Fruit fly (Drosophila melanogaster) S2 (cell line): ENCODE measurements around the gene CG6470.

Source experiments
- CG8478 ChIP-seq: fragments of >200 bp; optimal IDR thresholded peaks from 2 replicates; lab custom pipeline; 2018
- CTCF ChIP-seq, 2 experiments: fragments of >200 bp; optimal IDR thresholded peaks; 2 replicates each; lab custom pipeline; 2018

Gene CG6470

dm6 chrX:18506639-18507528, 7.8 kb downstream of the CG6470 start:
- no peak for TF ChIP-seq CTCF (optimal IDR thresholded peaks at IDR 0.05; lab: Kevin White, UChicago)

dm6 chrX:18504948-18505597, 9.6 kb downstream of the CG6470 start, which contains the start of gene Wnt5:
TSS of gene Wnt5 (minus strand) at chrX:18505405.
- TF ChIP-seq CG8478 (lab: Kevin White, UChicago) (no peak), CTCF (optimal IDR thresholded peaks at IDR 0.05; lab: Kevin White, UChicago) (no peak)

- TF ChIP-seq CG8478 (lab: Kevin White, UChicago) = no peak
- TF ChIP-seq CTCF (optimal IDR thresholded peaks at IDR 0.05; lab: Kevin White, UChicago) = no peak
These were observed 14.9 kb downstream of the CG6470 start, which contains the start of the genes Pgant7 and Xrcc2 for dm6 chrX:18499679-18500187. TSS of gene Pgant7 (minus strand) at chrX:18499986. TSS of gene Xrcc2 (plus strand) at chrX:18500127.

- TF ChIP-seq CG8478 (lab: Kevin White, UChicago) (no peak), CTCF (optimal IDR thresholded peaks at IDR 0.05; lab: Kevin White, UChicago) (no peak)
These were observed 20.4 kb downstream of the CG6470 start, which contains the start of gene CG15043 for dm6 chrX:18494165-18494740. TSS of gene CG15043 (minus strand) at chrX:18494168.

- TF ChIP-seq CG8478 (lab: Kevin White, UChicago) (no peak), CTCF (optimal IDR thresholded peaks at IDR 0.05; lab: Kevin White, UChicago) (no peak)
These were observed 22.7 kb downstream of the CG6470 start, which contains the start of gene CG15044 for dm6 chrX:18491941-18492340. TSS of gene CG15044 (minus strand) at chrX:18492006.

- TF ChIP-seq CTCF (optimal IDR thresholded peaks at IDR 0.05; lab: Kevin White, UChicago) (no peak), CG8478 (lab: Kevin White, UChicago) (no peak)
These were observed 25.2 kb downstream of the CG6470 start, which contains the start of gene CG15046 for dm6 chrX:18489509-18489908. TSS of gene CG15046 (minus strand) at chrX:18489620.

- TF ChIP-seq CTCF (optimal IDR thresholded peaks at IDR 0.05; lab: Kevin White, UChicago) = no peak
- TF ChIP-seq CG8478 (lab: Kevin White, UChicago) = no peak
These were observed 28.2 kb downstream of the CG6470 start, which contains the start of gene psh for dm6 chrX:18486356-18487059. TSS of gene psh (minus strand) at chrX:18486921.

- TF ChIP-seq CTCF (optimal IDR thresholded peaks at IDR 0.05; lab: Kevin White, UChicago) = no peak
- TF ChIP-seq CG8478 (lab: Kevin White, UChicago) = no peak
These were observed 31.1 kb downstream of the CG6470 start, which contains the start of gene Hayan for dm6 chrX:18483261-18484218. TSS of gene Hayan (minus strand) at chrX:18483772.

- TF ChIP-seq CTCF (optimal IDR thresholded peaks at IDR 0.05; lab: Kevin White, UChicago) (no peak), CG8478 (lab: Kevin White, UChicago) (no peak)
These were observed 32.1 kb downstream of the CG6470 start for dm6 chrX:18482537-18482936.

dm6 chrX:18479307-18480134, 35.1 kb downstream of the CG6470 start, which contains the start of gene CG32547:
TSS of gene CG32547 (minus strand) at chrX:18479487.
- no peak for TF ChIP-seq CG8478 (lab: Kevin White, UChicago)
- TF ChIP-seq CTCF (optimal IDR thresholded peaks at IDR 0.05; lab: Kevin White, UChicago) = no peak

- no peak for TF ChIP-seq CG8478 (lab: Kevin White, UChicago)
- TF ChIP-seq CTCF (optimal IDR thresholded peaks at IDR 0.05; lab: Kevin White, UChicago) = no peak
These were observed 46.8 kb downstream of the CG6470 start for dm6 chrX:18467881-18468280.
